Fruit fly (Drosophila melanogaster) whole organism, embryonic: ENCODE data around the gene nesd.

Source experiments
- ATbp ChIP-seq: fragments of 200-800 bp; sonication (Bioruptor generic); optimal IDR thresholded peaks from 2 replicates; lab custom pipeline; 2017; ENCODE audit warnings: missing biosample characterization, mild to moderate bottlenecking, missing genetic modification characterization, missing genetic modification reagents
- Asciz ChIP-seq: fragments of 200-800 bp; sonication (Bioruptor generic); optimal IDR thresholded peaks from 2 replicates; lab custom pipeline; 2017; ENCODE audit warnings: missing biosample characterization, mild to moderate bottlenecking, missing genetic modification characterization, missing genetic modification reagents
- Bgb ChIP-seq: fragments of 200-800 bp; sonication (Bioruptor generic); IDR thresholded peaks from 2 replicates; pipeline ENCODE4 v1.3.6; 2022; ENCODE audit warnings: missing biosample characterization, missing genetic modification characterization; ENCODE audit not compliant: partially characterized antibody
- CG10209 ChIP-seq: fragments of 200-800 bp; sonication (Bioruptor generic); optimal IDR thresholded peaks from 3 replicates; lab custom pipeline; 2017; ENCODE audit warnings: missing biosample characterization, mild to moderate bottlenecking, missing genetic modification characterization, missing genetic modification reagents
- CG1233 ChIP-seq: fragments of 200-800 bp; sonication (Bioruptor generic); optimal IDR thresholded peaks from 4 replicates; lab custom pipeline; 2018; ENCODE audit warnings: missing biosample characterization, mild to moderate bottlenecking, missing genetic modification characterization
- CG14050 ChIP-seq: fragments of 200-800 bp; sonication (Bioruptor generic); IDR thresholded peaks from 3 replicates; pipeline ENCODE4 v1.3.6; 2022; ENCODE audit warnings: missing biosample characterization, missing genetic modification characterization
- CG15269 ChIP-seq: fragments of 200-800 bp; sonication (Bioruptor generic); optimal IDR thresholded peaks from 2 replicates; lab custom pipeline; 2018; ENCODE audit warnings: missing biosample characterization, mild to moderate bottlenecking, missing genetic modification characterization, moderate library complexity
- CG1832 ChIP-seq: fragments of 200-800 bp; sonication (Bioruptor generic); optimal IDR thresholded peaks from 2 replicates; lab custom pipeline; 2017; ENCODE audit warnings: missing biosample characterization, mild to moderate bottlenecking, missing genetic modification characterization, inconsistent platforms
- CG30403 ChIP-seq: fragments of 200-800 bp; sonication (Bioruptor generic); optimal IDR thresholded peaks from 3 replicates; lab custom pipeline; 2016; ENCODE audit warnings: missing biosample characterization, missing genetic modification characterization
- CG4360 ChIP-seq: fragments of 200-800 bp; sonication (Bioruptor generic); IDR thresholded peaks from 2 replicates; pipeline ENCODE4 v1.3.6; 2022; ENCODE audit warnings: missing biosample characterization, missing genetic modification characterization
- CG4424 ChIP-seq: fragments of 200-800 bp; sonication (Bioruptor generic); optimal IDR thresholded peaks from 3 replicates; lab custom pipeline; 2016; ENCODE audit warnings: missing biosample characterization, missing genetic modification characterization
- CG8944 ChIP-seq: fragments of 200-800 bp; sonication (Bioruptor generic); optimal IDR thresholded peaks from 3 replicates; lab custom pipeline; 2016; ENCODE audit warnings: missing biosample characterization, missing genetic modification characterization
- CrebB ChIP-seq: fragments of 200-800 bp; sonication (Bioruptor generic); optimal IDR thresholded peaks from 3 replicates; lab custom pipeline; 2018; ENCODE audit warnings: missing biosample characterization, mild to moderate bottlenecking, missing genetic modification characterization
- Doc3 ChIP-seq: fragments of 200-800 bp; sonication (Bioruptor generic); IDR thresholded peaks from 3 replicates; pipeline ENCODE4 v1.3.6; 2022; ENCODE audit warnings: missing biosample characterization, missing genetic modification characterization; ENCODE audit not compliant: partially characterized antibody
- E2f1 ChIP-seq: fragments of 200-800 bp; sonication (Bioruptor generic); IDR thresholded peaks from 2 replicates; pipeline ENCODE4 v1.3.6; 2022; ENCODE audit warnings: missing biosample characterization, missing genetic modification characterization
- Eip74EF ChIP-seq, 2 experiments: fragments of 200-800 bp in 1 of 2; fragments of >200 bp in 1 of 2; sonication (Bioruptor generic) in 1 of 2; optimal IDR thresholded peaks; 2 replicates each; lab custom pipeline; 2017 to 2019; ENCODE audit warnings: missing biosample characterization in 2 of 2, missing genetic modification characterization in 2 of 2, mild to moderate bottlenecking in 1 of 2, moderate library complexity in 1 of 2
- H15 ChIP-seq: fragments of 200-800 bp; sonication (Bioruptor generic); IDR thresholded peaks from 3 replicates; pipeline ENCODE4 v1.3.6; 2022; ENCODE audit warnings: missing biosample characterization, missing genetic modification characterization
- HLH4C ChIP-seq: fragments of 200-800 bp; sonication (Bioruptor generic); IDR thresholded peaks from 3 replicates; pipeline ENCODE4 v1.3.6; 2022; ENCODE audit warnings: missing biosample characterization, missing genetic modification characterization; ENCODE audit not compliant: partially characterized antibody
- HLH54F ChIP-seq: fragments of 200-800 bp; sonication (Bioruptor generic); optimal IDR thresholded peaks from 3 replicates; lab custom pipeline; 2016; ENCODE audit warnings: missing biosample characterization, missing genetic modification characterization
- HmgZ ChIP-seq: fragments of 200-800 bp; sonication (Bioruptor generic); optimal IDR thresholded peaks from 2 replicates; lab custom pipeline; 2018; ENCODE audit warnings: missing biosample characterization, mild to moderate bottlenecking, missing genetic modification characterization
- Hr51 ChIP-seq, 2 experiments: fragments of 200-800 bp; sonication (Bioruptor generic); optimal IDR thresholded peaks; 2 replicates in 1 of 2; 3 replicates in 1 of 2; lab custom pipeline; 2016 to 2018; ENCODE audit warnings: missing biosample characterization in 2 of 2, missing genetic modification characterization in 2 of 2, mild to moderate bottlenecking in 1 of 2, moderate library complexity in 1 of 2
- Lhr ChIP-seq: fragments of 200-800 bp; sonication (Bioruptor generic); optimal IDR thresholded peaks from 3 replicates; lab custom pipeline; 2017; ENCODE audit warnings: mild to moderate bottlenecking, missing biosample characterization, missing genetic modification reagents, missing genetic modification characterization
- Med ChIP-seq: fragments of 200-800 bp; sonication (Bioruptor generic); peaks from one replicate; lab custom pipeline; 2016; ENCODE audit warnings: missing biosample characterization, missing genetic modification characterization, mild to moderate bottlenecking, inconsistent platforms, moderate library complexity
- PHDP ChIP-seq: fragments of 200-800 bp; sonication (Bioruptor generic); optimal IDR thresholded peaks from 3 replicates; lab custom pipeline; 2018; ENCODE audit warnings: missing biosample characterization, mild to moderate bottlenecking, missing genetic modification characterization, moderate library complexity
- Six4 ChIP-seq: fragments of 200-800 bp; sonication (Bioruptor generic); optimal IDR thresholded peaks from 2 replicates; lab custom pipeline; 2016; ENCODE audit warnings: missing biosample characterization, missing genetic modification characterization
- Xbp1 ChIP-seq: fragments of 200-800 bp; sonication (Bioruptor generic); optimal IDR thresholded peaks from 3 replicates; lab custom pipeline; 2016; ENCODE audit warnings: missing biosample characterization, mild to moderate bottlenecking, missing genetic modification characterization
- br ChIP-seq: fragments of >200 bp; optimal IDR thresholded peaks from 2 replicates; lab custom pipeline; 2017
- bsh ChIP-seq, 2 experiments: fragments of 200-800 bp; sonication (Bioruptor generic); optimal IDR thresholded peaks; 2 replicates each; lab custom pipeline; 2017 to 2018; ENCODE audit warnings: mild to moderate bottlenecking in 2 of 2, missing biosample characterization in 2 of 2, missing genetic modification characterization in 2 of 2, moderate library complexity in 1 of 2
- cas ChIP-seq: fragments of 200-800 bp; sonication (Bioruptor generic); IDR thresholded peaks from 2 replicates; pipeline ENCODE4 v1.3.6; 2022; ENCODE audit warnings: missing biosample characterization, missing genetic modification characterization
- cato ChIP-seq: fragments of 200-800 bp; sonication (Bioruptor generic); optimal IDR thresholded peaks from 2 replicates; lab custom pipeline; 2016; ENCODE audit warnings: missing biosample characterization, missing genetic modification characterization, borderline replicate concordance
- cg ChIP-seq: fragments of 200-800 bp; sonication (Bioruptor generic); optimal IDR thresholded peaks from 3 replicates; lab custom pipeline; 2019; ENCODE audit warnings: missing biosample characterization, mild to moderate bottlenecking, missing genetic modification characterization, moderate library complexity
- crol ChIP-seq: fragments of 200-800 bp; sonication (Bioruptor generic); IDR thresholded peaks from 2 replicates; pipeline ENCODE4 v1.3.6; 2022; ENCODE audit warnings: missing biosample characterization, missing genetic modification characterization
- cwo ChIP-seq: fragments of 200-800 bp; sonication (Bioruptor generic); optimal IDR thresholded peaks from 3 replicates; lab custom pipeline; 2017; ENCODE audit warnings: missing biosample characterization, missing genetic modification characterization, mild to moderate bottlenecking, moderate library complexity, missing genetic modification reagents
- dm ChIP-seq: fragments of 200-800 bp; sonication (Bioruptor generic); optimal IDR thresholded peaks from 3 replicates; lab custom pipeline; 2016; ENCODE audit warnings: missing biosample characterization, missing genetic modification characterization
- fu2 ChIP-seq: fragments of 200-800 bp; sonication (Bioruptor generic); optimal IDR thresholded peaks from 2 replicates; lab custom pipeline; 2016; ENCODE audit warnings: missing biosample characterization, missing genetic modification characterization
- gem ChIP-seq: fragments of 200-800 bp; sonication (Bioruptor generic); optimal IDR thresholded peaks from 2 replicates; lab custom pipeline; 2019; ENCODE audit warnings: missing biosample characterization, mild to moderate bottlenecking, missing genetic modification characterization, moderate library complexity
- gfzf ChIP-seq: fragments of 200-800 bp; sonication (Bioruptor generic); optimal IDR thresholded peaks from 2 replicates; lab custom pipeline; 2016; ENCODE audit warnings: missing biosample characterization, mild to moderate bottlenecking, missing genetic modification characterization, moderate library complexity
- gsb-n ChIP-seq: fragments of 200-800 bp; sonication (Bioruptor generic); optimal IDR thresholded peaks from 3 replicates; lab custom pipeline; 2018; ENCODE audit warnings: missing biosample characterization, mild to moderate bottlenecking, missing genetic modification characterization
- hkb ChIP-seq, 2 experiments: fragments of 200-800 bp in 1 of 2; fragments of >200 bp in 1 of 2; sonication (Bioruptor generic) in 1 of 2; IDR thresholded peaks in 1 of 2; optimal IDR thresholded peaks in 1 of 2; 2 replicates each; pipeline versions ENCODE4 v1.3.6 to Lab custom; 2017 to 2022; ENCODE audit warnings: missing biosample characterization in 1 of 2, missing genetic modification characterization in 1 of 2
- onecut ChIP-seq: fragments of 200-800 bp; sonication (Bioruptor generic); IDR thresholded peaks from 2 replicates; pipeline ENCODE4 v1.3.6; 2022; ENCODE audit warnings: missing biosample characterization, missing genetic modification characterization
- pan ChIP-seq, 4 experiments: fragments of >200 bp in 3 of 4; fragments of 200-800 bp in 1 of 4; sonication (Bioruptor generic) in 1 of 4; optimal IDR thresholded peaks in 3 of 4; IDR thresholded peaks in 1 of 4; 2 replicates each; pipeline versions ENCODE4 v1.3.6 to Lab custom; 2017 to 2022; ENCODE audit warnings: missing biosample characterization in 2 of 4, missing genetic modification characterization in 2 of 4, mixed read lengths in 1 of 4
- sens-2 ChIP-seq: fragments of 200-800 bp; sonication (Bioruptor generic); IDR thresholded peaks from 2 replicates; pipeline ENCODE4 v1.3.6; 2022; ENCODE audit warnings: missing biosample characterization, missing genetic modification characterization
- tx ChIP-seq: fragments of 200-800 bp; sonication (Bioruptor generic); optimal IDR thresholded peaks from 2 replicates; lab custom pipeline; 2016; ENCODE audit warnings: missing biosample characterization, missing genetic modification characterization
- wor ChIP-seq: fragments of 200-800 bp; sonication (Bioruptor generic); IDR thresholded peaks from 2 replicates; pipeline ENCODE4 v1.3.6; 2022; ENCODE audit warnings: missing biosample characterization, missing genetic modification characterization
- zen ChIP-seq: fragments of 200-800 bp; sonication (Bioruptor generic); optimal IDR thresholded peaks from 3 replicates; lab custom pipeline; 2018; ENCODE audit warnings: missing biosample characterization, mild to moderate bottlenecking, missing genetic modification characterization, moderate library complexity
- zen2 ChIP-seq: fragments of 200-800 bp; sonication (Bioruptor generic); IDR thresholded peaks from 3 replicates; pipeline ENCODE4 v1.3.6; 2022; ENCODE audit warnings: missing biosample characterization, missing genetic modification characterization; ENCODE audit not compliant: partially characterized antibody
- zfh1 ChIP-seq: fragments of 200-800 bp; sonication (Bioruptor generic); IDR thresholded peaks from 3 replicates; pipeline ENCODE4 v1.3.6; 2022; ENCODE audit warnings: missing biosample characterization, missing genetic modification characterization

nesd gene

DNA sequence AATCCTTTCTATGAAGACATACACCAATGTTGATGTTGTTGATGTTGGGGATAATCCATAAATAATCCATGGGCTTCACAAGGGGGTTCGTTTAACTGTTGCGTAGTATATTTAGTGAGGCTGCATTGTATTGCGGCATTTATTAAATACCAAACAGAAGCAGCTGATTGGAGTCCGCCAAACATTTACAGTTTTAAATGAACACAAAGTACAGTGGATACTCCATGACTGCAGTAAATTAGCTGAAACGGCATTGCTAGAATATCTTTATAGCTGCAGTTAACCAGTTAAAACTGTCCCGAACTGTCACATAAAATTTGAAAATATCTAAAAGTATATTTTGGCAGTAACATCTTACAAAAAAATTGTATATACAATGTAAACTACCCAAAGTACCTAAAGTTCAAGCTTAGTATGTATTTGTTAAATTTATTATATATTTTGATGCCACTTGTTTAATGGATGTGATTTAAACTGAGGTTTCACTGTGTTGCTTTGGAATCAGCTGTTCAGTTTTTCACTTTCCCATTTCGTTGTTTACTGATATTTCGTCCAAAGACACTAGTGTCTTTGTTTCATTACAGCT lies 2.6 kb upstream of the nesd start, which contains the start of the genes CG10747 and Pyroxd1 (continued):
- TF ChIP-seq Bgb (GFP tag; lab: Robert Waterston, UW) = peak; percentile 11; the same call in 1 of the 2 replicates
- TF ChIP-seq ATbp (GFP tag; lab: Kevin White, UChicago) = peak; percentile 94
- peak; percentile 96 for TF ChIP-seq CG4424 (GFP tag; lab: Kevin White, UChicago)
- TF ChIP-seq CG8944 = peak; percentile 94
- TF ChIP-seq sens-2 (GFP tag; lab: Robert Waterston, UW) = peak; percentile 81
- peak; percentile 94 for TF ChIP-seq zfh1 (GFP tag; lab: Robert Waterston, UW)
- TF ChIP-seq gfzf = peak; percentile 78
- TF ChIP-seq Med (GFP tag; lab: Kevin White, UChicago) = peak; percentile 99
- peak; percentile 99 for TF ChIP-seq CG30403
- TF ChIP-seq H15 (GFP tag; lab: Robert Waterston, UW) = peak; percentile 89
- peak; percentile 94 for TF ChIP-seq gsb-n (tag; lab: Kevin White, UChicago)
- no peak for TF ChIP-seq CG1832
- peak; percentile 82 for TF ChIP-seq dm (GFP tag; lab: Kevin White, UChicago)
- TF ChIP-seq cato (GFP tag; lab: Kevin White, UChicago) = peak; percentile 96
- no peak for TF ChIP-seq pan (optimal IDR thresholded peaks at IDR 0.05; lab: Kevin White, UChicago)
- TF ChIP-seq pan (GFP tag; optimal IDR thresholded peaks at IDR 0.05 in 1 of 2, IDR thresholded peaks at IDR 0.05 in 1 of 2) = peak in 1 of 2 experiments; percentile 95
- peak; percentile 97 for TF ChIP-seq HLH54F
- TF ChIP-seq zen (tag; lab: Kevin White, UChicago) = peak; percentile 91
- TF ChIP-seq onecut (GFP tag; lab: Robert Waterston, UW) = peak; percentile 86
- peak in 1 of 2 experiments; percentile 95 for TF ChIP-seq Eip74EF (GFP tag; optimal IDR thresholded peaks at IDR 0.05; lab: Kevin White, UChicago)
- TF ChIP-seq Xbp1 (GFP tag; lab: Kevin White, UChicago) = peak; percentile 98
- peak; percentile 94 to 97 for TF ChIP-seq Hr51 (GFP tag; optimal IDR thresholded peaks at IDR 0.05; lab: Kevin White, UChicago)
- no peak for TF ChIP-seq cg
- TF ChIP-seq gem = peak; percentile 98
- TF ChIP-seq HLH4C (GFP tag; lab: Robert Waterston, UW) = no peak
- TF ChIP-seq hkb (optimal IDR thresholded peaks at IDR 0.05; lab: Kevin White, UChicago) = no peak
- peak; percentile 96 for TF ChIP-seq hkb (GFP tag; IDR thresholded peaks at IDR 0.05; lab: Robert Waterston, UW)
- peak; percentile 35; the same call in 1 of the 2 replicates for TF ChIP-seq CG4360 (GFP tag; lab: Robert Waterston, UW)
- peak; percentile 92 for TF ChIP-seq Asciz (GFP tag; lab: Kevin White, UChicago)
- TF ChIP-seq Lhr (GFP tag; lab: Kevin White, UChicago) = peak; percentile 87
- peak; percentile 94 for TF ChIP-seq wor (GFP tag; lab: Robert Waterston, UW)
- no peak for TF ChIP-seq Doc3 (GFP tag; lab: Robert Waterston, UW)
- peak; percentile 97 for TF ChIP-seq PHDP (tag; lab: Kevin White, UChicago)
- no peak; the same call in 1 of the 2 replicates for TF ChIP-seq crol (GFP tag; lab: Robert Waterston, UW)
- TF ChIP-seq CG15269 (tag; lab: Kevin White, UChicago) = peak; percentile 98
- peak; percentile 91 for TF ChIP-seq cwo (GFP tag; lab: Kevin White, UChicago)
- peak; percentile 94 for TF ChIP-seq CG1233 (GFP tag; lab: Kevin White, UChicago)
- TF ChIP-seq br (lab: Kevin White, UChicago) = no peak
- TF ChIP-seq HmgZ (tag; lab: Kevin White, UChicago) = peak; percentile 98
- TF ChIP-seq Six4 = peak; percentile 93
- peak; percentile 93 for TF ChIP-seq tx (GFP tag; lab: Kevin White, UChicago)
- TF ChIP-seq zen2 = no peak
- peak; percentile 94 for TF ChIP-seq fu2 (GFP tag; lab: Kevin White, UChicago)
- peak; percentile 95 for TF ChIP-seq CrebB (tag; lab: Kevin White, UChicago)
- TF ChIP-seq cas (GFP tag; lab: Robert Waterston, UW) = peak; percentile 92
- TF ChIP-seq CG10209 = peak; percentile 98
- TF ChIP-seq E2f1 (GFP tag; lab: Robert Waterston, UW) = peak; percentile 94
- peak; percentile 95 to 96 for TF ChIP-seq bsh (GFP tag; optimal IDR thresholded peaks at IDR 0.05; lab: Kevin White, UChicago)
- TF ChIP-seq CG14050 = peak; percentile 93
